Fruit fly (Drosophila melanogaster) whole organism, embryonic: Measurements from ENCODE around the gene mgr.

Experiments
- ATbp ChIP-seq: fragments of 200-800 bp; sonication (Bioruptor generic); optimal IDR thresholded peaks from 2 replicates; lab custom pipeline; 2017; ENCODE audit warnings: missing biosample characterization, mild to moderate bottlenecking, missing genetic modification characterization, missing genetic modification reagents
- Atf-2 ChIP-seq: fragments of 200-800 bp; sonication (Bioruptor generic); optimal IDR thresholded peaks from 2 replicates; lab custom pipeline; 2016; ENCODE audit warnings: missing biosample characterization, missing genetic modification characterization
- Bgb ChIP-seq: fragments of 200-800 bp; sonication (Bioruptor generic); IDR thresholded peaks from 2 replicates; pipeline ENCODE4 v1.3.6; 2022; ENCODE audit warnings: missing biosample characterization, missing genetic modification characterization; ENCODE audit not compliant: partially characterized antibody
- CG10979 ChIP-seq: fragments of 200-800 bp; sonication (Bioruptor generic); optimal IDR thresholded peaks from 2 replicates; lab custom pipeline; 2018; ENCODE audit warnings: missing biosample characterization, mild to moderate bottlenecking, missing genetic modification characterization, moderate library complexity
- CG11398 ChIP-seq: fragments of 200-800 bp; sonication (Bioruptor generic); optimal IDR thresholded peaks from 2 replicates; lab custom pipeline; 2016; ENCODE audit warnings: missing biosample characterization, missing genetic modification characterization
- CG12299 ChIP-seq: fragments of 200-800 bp; sonication (Bioruptor generic); optimal IDR thresholded peaks from 2 replicates; lab custom pipeline; 2018; ENCODE audit warnings: missing biosample characterization, mild to moderate bottlenecking, missing genetic modification characterization
- CG14860 ChIP-seq: fragments of 200-800 bp; sonication (Bioruptor generic); IDR thresholded peaks from 3 replicates; pipeline ENCODE4 v1.3.6; 2022; ENCODE audit warnings: missing biosample characterization, missing genetic modification characterization; ENCODE audit not compliant: partially characterized antibody
- CG17361 ChIP-seq: fragments of 200-800 bp; sonication (Bioruptor generic); IDR thresholded peaks from 3 replicates; pipeline ENCODE4 v1.3.6; 2022; ENCODE audit warnings: missing biosample characterization, missing genetic modification characterization
- CG2202 ChIP-seq: fragments of 200-800 bp; sonication (Bioruptor generic); optimal IDR thresholded peaks from 2 replicates; lab custom pipeline; 2018; ENCODE audit warnings: missing biosample characterization, mild to moderate bottlenecking, missing genetic modification characterization
- CG32767 ChIP-seq: fragments of 200-800 bp; sonication (Bioruptor generic); IDR thresholded peaks from 2 replicates; pipeline ENCODE4 v1.3.6; 2022; ENCODE audit warnings: missing biosample characterization, missing genetic modification characterization
- CG4282 ChIP-seq: fragments of 200-800 bp; sonication (Bioruptor generic); optimal IDR thresholded peaks from 2 replicates; lab custom pipeline; 2016; ENCODE audit warnings: missing biosample characterization, missing genetic modification characterization
- CG4707 ChIP-seq: fragments of 200-800 bp; sonication (Bioruptor generic); optimal IDR thresholded peaks from 2 replicates; lab custom pipeline; 2018; ENCODE audit warnings: missing biosample characterization, mild to moderate bottlenecking, missing genetic modification characterization, moderate library complexity
- CG6254 ChIP-seq: fragments of 200-800 bp; sonication (Bioruptor generic); optimal IDR thresholded peaks from 3 replicates; lab custom pipeline; 2017; ENCODE audit warnings: mild to moderate bottlenecking, missing biosample characterization, missing genetic modification reagents, missing genetic modification characterization
- CG8359 ChIP-seq: fragments of 200-800 bp; sonication (Bioruptor generic); optimal IDR thresholded peaks from 2 replicates; lab custom pipeline; 2017; ENCODE audit warnings: missing biosample characterization, mild to moderate bottlenecking, missing genetic modification characterization, borderline replicate concordance
- CG8478 ChIP-seq: fragments of >200 bp; optimal IDR thresholded peaks from 2 replicates; lab custom pipeline; 2018
- CHES-1-like ChIP-seq: fragments of 200-800 bp; sonication (Bioruptor generic); optimal IDR thresholded peaks from 2 replicates; lab custom pipeline; 2016; ENCODE audit warnings: missing biosample characterization, missing genetic modification characterization
- Dfd ChIP-seq, 2 experiments: fragments of >200 bp; optimal IDR thresholded peaks; 2 replicates each; lab custom pipeline; 2017; ENCODE audit warnings: missing biosample characterization in 2 of 2, missing genetic modification characterization in 2 of 2
- Dip2 ChIP-seq: fragments of 200-800 bp; sonication (Bioruptor generic); IDR thresholded peaks from 2 replicates; pipeline ENCODE4 v1.3.6; 2022; ENCODE audit warnings: missing biosample characterization, missing genetic modification characterization
- Doc2 ChIP-seq: fragments of 200-800 bp; sonication (Bioruptor generic); IDR thresholded peaks from 2 replicates; pipeline ENCODE4 v1.3.6; 2022; ENCODE audit warnings: missing biosample characterization, missing genetic modification characterization
- Fer3 ChIP-seq: fragments of 200-800 bp; sonication (Bioruptor generic); optimal IDR thresholded peaks from 2 replicates; lab custom pipeline; 2018; ENCODE audit warnings: missing biosample characterization, mild to moderate bottlenecking, missing genetic modification characterization, moderate library complexity
- GATAe ChIP-seq: fragments of 200-800 bp; sonication (Bioruptor generic); conservative IDR thresholded peaks from 2 replicates; pipeline ENCODE4 v1.3.6; 2022; ENCODE audit warnings: missing biosample characterization, missing genetic modification characterization
- HLH54F ChIP-seq: fragments of 200-800 bp; sonication (Bioruptor generic); optimal IDR thresholded peaks from 3 replicates; lab custom pipeline; 2016; ENCODE audit warnings: missing biosample characterization, missing genetic modification characterization
- Hey ChIP-seq: fragments of 200-800 bp; sonication (Bioruptor generic); optimal IDR thresholded peaks from 3 replicates; lab custom pipeline; 2018; ENCODE audit warnings: missing biosample characterization, mild to moderate bottlenecking, missing genetic modification characterization
- Hr39 ChIP-seq: fragments of >200 bp; optimal IDR thresholded peaks from 2 replicates; lab custom pipeline; 2017
- Kr ChIP-seq: fragments of 200-800 bp; sonication (Bioruptor generic); optimal IDR thresholded peaks from 2 replicates; lab custom pipeline; 2017; ENCODE audit warnings: missing biosample characterization, mild to moderate bottlenecking, missing genetic modification characterization
- MESR4 ChIP-seq: fragments of 200-800 bp; sonication (Bioruptor generic); optimal IDR thresholded peaks from 2 replicates; lab custom pipeline; 2018; ENCODE audit warnings: missing biosample characterization, mild to moderate bottlenecking, missing genetic modification characterization, moderate library complexity
- Med ChIP-seq: fragments of 200-800 bp; sonication (Bioruptor generic); peaks from one replicate; lab custom pipeline; 2016; ENCODE audit warnings: missing biosample characterization, missing genetic modification characterization, mild to moderate bottlenecking, inconsistent platforms, moderate library complexity
- NC2β ChIP-seq: fragments of 200-800 bp; sonication (Bioruptor generic); optimal IDR thresholded peaks from 2 replicates; lab custom pipeline; 2016; ENCODE audit warnings: missing biosample characterization, missing genetic modification characterization
- NK7.1 ChIP-seq: fragments of 200-800 bp; sonication (Bioruptor generic); optimal IDR thresholded peaks from 3 replicates; lab custom pipeline; 2016; ENCODE audit warnings: missing biosample characterization, missing genetic modification characterization
- Nf-YB ChIP-seq: fragments of 200-800 bp; sonication (Bioruptor generic); optimal IDR thresholded peaks from 3 replicates; lab custom pipeline; 2019; ENCODE audit warnings: missing biosample characterization, mild to moderate bottlenecking, missing genetic modification characterization, moderate library complexity
- Oaz ChIP-seq: fragments of 200-800 bp; sonication (Bioruptor generic); IDR thresholded peaks from 2 replicates; pipeline ENCODE4 v1.3.6; 2022; ENCODE audit warnings: missing biosample characterization, missing genetic modification characterization
- Oli ChIP-seq: fragments of 200-800 bp; sonication (Bioruptor generic); optimal IDR thresholded peaks from 2 replicates; lab custom pipeline; 2018; ENCODE audit warnings: missing biosample characterization, mild to moderate bottlenecking, missing genetic modification characterization, moderate library complexity
- Ptx1 ChIP-seq: fragments of 200-800 bp; sonication (Bioruptor generic); IDR thresholded peaks from 2 replicates; pipeline ENCODE4 v1.3.6; 2022; ENCODE audit warnings: missing biosample characterization, missing genetic modification characterization
- Scr ChIP-seq: fragments of 200-800 bp; sonication (Bioruptor generic); IDR thresholded peaks from 2 replicates; pipeline ENCODE4 v1.3.6; 2022; ENCODE audit warnings: missing biosample characterization, missing genetic modification characterization; ENCODE audit not compliant: partially characterized antibody
- Sox102F ChIP-seq: fragments of 200-800 bp; sonication (Bioruptor generic); optimal IDR thresholded peaks from 2 replicates; lab custom pipeline; 2018; ENCODE audit warnings: missing biosample characterization, mild to moderate bottlenecking, missing genetic modification characterization, moderate library complexity
- Sry-β ChIP-seq: fragments of 200-800 bp; sonication (Bioruptor generic); optimal IDR thresholded peaks from 2 replicates; lab custom pipeline; 2018; ENCODE audit warnings: missing biosample characterization, mild to moderate bottlenecking, missing genetic modification characterization, moderate library complexity
- Sry-δ ChIP-seq: fragments of 200-800 bp; sonication (Bioruptor generic); optimal IDR thresholded peaks from 2 replicates; lab custom pipeline; 2016; ENCODE audit warnings: missing biosample characterization, missing genetic modification characterization
- abd-A ChIP-seq: fragments of 200-800 bp; sonication (Bioruptor generic); optimal IDR thresholded peaks from 3 replicates; lab custom pipeline; 2019; ENCODE audit warnings: missing biosample characterization, mild to moderate bottlenecking, missing genetic modification characterization, moderate library complexity
- bcd ChIP-seq: fragments of 200-800 bp; sonication (Bioruptor generic); optimal IDR thresholded peaks from 2 replicates; lab custom pipeline; 2017; ENCODE audit warnings: missing biosample characterization, mild to moderate bottlenecking, missing genetic modification characterization
- crol ChIP-seq: fragments of 200-800 bp; sonication (Bioruptor generic); IDR thresholded peaks from 2 replicates; pipeline ENCODE4 v1.3.6; 2022; ENCODE audit warnings: missing biosample characterization, missing genetic modification characterization
- jigr1 ChIP-seq: fragments of 200-800 bp; sonication (Bioruptor generic); IDR thresholded peaks from 3 replicates; pipeline ENCODE4 v1.3.6; 2022; ENCODE audit warnings: missing biosample characterization, missing genetic modification characterization
- lmd ChIP-seq: fragments of 200-800 bp; sonication (Bioruptor generic); IDR thresholded peaks from 2 replicates; pipeline ENCODE4 v1.3.6; 2022; ENCODE audit warnings: missing biosample characterization, missing genetic modification characterization
- mld ChIP-seq: fragments of 200-800 bp; sonication (Bioruptor generic); IDR thresholded peaks from 3 replicates; pipeline ENCODE4 v1.3.6; 2022; ENCODE audit warnings: missing biosample characterization, missing genetic modification characterization; ENCODE audit not compliant: partially characterized antibody
- nerfin-1 ChIP-seq: fragments of 200-800 bp; sonication (Bioruptor generic); optimal IDR thresholded peaks from 3 replicates; lab custom pipeline; 2019; ENCODE audit warnings: missing biosample characterization, mild to moderate bottlenecking, missing genetic modification characterization, moderate library complexity
- pita ChIP-seq: fragments of 200-800 bp; sonication (Bioruptor generic); optimal IDR thresholded peaks from 2 replicates; lab custom pipeline; 2017; ENCODE audit warnings: missing biosample characterization, mild to moderate bottlenecking, missing genetic modification characterization
- sd ChIP-seq: fragments of 200-800 bp; sonication (Bioruptor generic); optimal IDR thresholded peaks from 3 replicates; lab custom pipeline; 2018; ENCODE audit warnings: missing biosample characterization, mild to moderate bottlenecking, missing genetic modification characterization, moderate library complexity
- seq ChIP-seq: fragments of 200-800 bp; sonication (Bioruptor generic); IDR thresholded peaks from 2 replicates; pipeline ENCODE4 v1.3.6; 2022; ENCODE audit warnings: missing biosample characterization, missing genetic modification characterization
- slou ChIP-seq: fragments of 200-800 bp; sonication (Bioruptor generic); optimal IDR thresholded peaks from 3 replicates; lab custom pipeline; 2016; ENCODE audit warnings: missing biosample characterization, missing genetic modification characterization
- ssp ChIP-seq: fragments of 200-800 bp; sonication (Bioruptor generic); IDR thresholded peaks from 2 replicates; pipeline ENCODE4 v1.3.6; 2022; ENCODE audit warnings: missing biosample characterization, missing genetic modification characterization
- trem ChIP-seq: fragments of 200-800 bp; optimal IDR thresholded peaks from 3 replicates; lab custom pipeline; 2019; ENCODE audit warnings: missing biosample characterization, mild to moderate bottlenecking, missing genetic modification characterization, moderate library complexity
- unc-4 ChIP-seq: fragments of 200-800 bp; sonication (Bioruptor generic); IDR thresholded peaks from 2 replicates; pipeline ENCODE4 v1.3.6; 2022; ENCODE audit warnings: missing biosample characterization, missing genetic modification characterization; ENCODE audit not compliant: partially characterized antibody
- z ChIP-seq: fragments of 200-800 bp; sonication (Bioruptor generic); IDR thresholded peaks from 3 replicates; pipeline ENCODE4 v1.3.6; 2022; ENCODE audit warnings: missing biosample characterization, missing genetic modification characterization

mgr gene

DNA sequence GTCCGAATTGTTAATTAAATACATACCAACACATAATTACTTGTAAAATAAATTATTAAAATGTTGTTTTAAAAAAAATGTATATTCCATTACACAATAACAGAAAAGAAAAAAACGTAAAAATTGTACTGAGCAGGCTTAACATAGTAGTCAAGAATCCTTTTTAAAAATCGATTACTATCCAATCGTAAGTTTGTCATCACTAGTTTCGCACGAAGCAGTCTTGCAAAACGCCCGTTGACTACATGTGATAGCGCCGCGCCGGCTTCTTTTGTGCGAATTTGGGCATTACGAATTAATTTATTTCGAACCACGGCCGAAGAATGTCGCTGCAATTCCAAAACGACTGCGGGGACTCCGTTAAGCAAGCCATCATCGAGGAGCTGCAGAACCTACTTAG lies 2.7 kb upstream of the mgr start, which contains the start of gene Ipo9 (continued):
- TF ChIP-seq CG32767 (GFP tag; lab: Robert Waterston, UW) (no peak), z (0 out of 3 replicates have a peak, but pooled peaks have one; percentile 13), NC2β (GFP tag; lab: Kevin White, UChicago) (no peak), unc-4 (GFP tag; lab: Robert Waterston, UW) (0 out of 2 replicates have a peak, but pooled peaks have one; percentile 33), GATAe (no peak), CG8478 (lab: Kevin White, UChicago) (no peak), trem (tag; lab: Kevin White, UChicago) (peak; percentile 12), Fer3 (tag; lab: Kevin White, UChicago) (no peak), CG17361 (GFP tag; lab: Robert Waterston, UW) (no peak), slou (GFP tag; lab: Kevin White, UChicago) (no peak), Doc2 (no peak), crol (GFP tag; lab: Robert Waterston, UW) (no peak), mld (GFP tag; lab: Robert Waterston, UW) (0 out of 3 replicates have a peak, but pooled peaks have one; percentile 18), Atf-2 (GFP tag; lab: Kevin White, UChicago) (no peak), CG6254 (no peak), CG4282 (GFP tag; lab: Kevin White, UChicago) (no peak), lmd (GFP tag; lab: Robert Waterston, UW) (no peak), Nf-YB (GFP tag; lab: Kevin White, UChicago) (no peak), Hr39 (lab: Kevin White, UChicago) (no peak), Oaz (GFP tag; lab: Robert Waterston, UW) (no peak), CG11398 (no peak), CG12299 (tag; lab: Kevin White, UChicago) (no peak), bcd (GFP tag; lab: Kevin White, UChicago) (no peak), CG8359 (GFP tag; lab: Kevin White, UChicago) (no peak), ssp (GFP tag; lab: Robert Waterston, UW) (no peak), MESR4 (GFP tag; lab: Kevin White, UChicago) (peak; percentile 27), Dip2 (GFP tag; lab: Robert Waterston, UW) (no peak), Sox102F (GFP tag; lab: Kevin White, UChicago) (no peak), pita (GFP tag; lab: Kevin White, UChicago) (no peak), jigr1 (GFP tag; lab: Robert Waterston, UW) (no peak), CG2202 (tag; lab: Kevin White, UChicago) (no peak), Ptx1 (no peak), sd (no peak), CG4707 (GFP tag; lab: Kevin White, UChicago) (no peak), Hey (no peak), Sry-β (GFP tag; lab: Kevin White, UChicago) (no peak), seq (GFP tag; lab: Robert Waterston, UW) (no peak), CG10979 (tag; lab: Kevin White, UChicago) (no peak), nerfin-1 (tag; lab: Kevin White, UChicago) (no peak), Dfd (GFP tag; optimal IDR thresholded peaks at IDR 0.05; lab: Kevin White, UChicago) (no peak), Kr (GFP tag; lab: Kevin White, UChicago) (no peak), HLH54F (GFP tag; lab: Kevin White, UChicago) (no peak), Scr (GFP tag; lab: Robert Waterston, UW) (0 out of 2 replicates have a peak, but pooled peaks have one; percentile 34), Sry-δ (GFP tag; lab: Kevin White, UChicago) (peak; percentile 73), Oli (tag; lab: Kevin White, UChicago) (no peak), CG14860 (GFP tag; lab: Robert Waterston, UW) (no peak), abd-A (tag; lab: Kevin White, UChicago) (no peak), ATbp (GFP tag; lab: Kevin White, UChicago) (no peak), NK7.1 (GFP tag; lab: Kevin White, UChicago) (no peak), CHES-1-like (GFP tag; lab: Kevin White, UChicago) (no peak), Bgb (GFP tag; lab: Robert Waterston, UW) (0 out of 2 replicates have a peak, but pooled peaks have one; percentile 8), Med (peak; percentile 70)
